Fruit fly (Drosophila melanogaster) whole organism, embryonic: ENCODE data around the gene CG17572.

Experiments
- Atf6 ChIP-seq: fragments of 200-800 bp; sonication (Bioruptor generic); IDR thresholded peaks from 2 replicates; pipeline ENCODE4 v1.3.6; 2022; ENCODE audit warnings: missing biosample characterization, missing genetic modification characterization
- CG11504 ChIP-seq: fragments of 200-800 bp; sonication (Bioruptor generic); optimal IDR thresholded peaks from 3 replicates; lab custom pipeline; 2019; ENCODE audit warnings: missing biosample characterization, mild to moderate bottlenecking, missing genetic modification characterization, moderate library complexity
- CG13296 ChIP-seq: fragments of 200-800 bp; sonication (Bioruptor generic); optimal IDR thresholded peaks from 3 replicates; lab custom pipeline; 2018; ENCODE audit warnings: missing biosample characterization, mild to moderate bottlenecking, missing genetic modification characterization
- CG13424 ChIP-seq: fragments of 200-800 bp; sonication (Bioruptor generic); optimal IDR thresholded peaks from 2 replicates; lab custom pipeline; 2019; ENCODE audit warnings: missing biosample characterization, mild to moderate bottlenecking, missing genetic modification characterization, moderate library complexity
- CG14014 ChIP-seq: fragments of 200-800 bp; sonication (Bioruptor generic); IDR thresholded peaks from 2 replicates; pipeline ENCODE4 v1.3.6; 2022; ENCODE audit warnings: missing biosample characterization, missing genetic modification characterization
- CG14441 ChIP-seq: fragments of 200-800 bp; sonication (Bioruptor generic); IDR thresholded peaks from 2 replicates; pipeline ENCODE4 v1.3.6; 2022; ENCODE audit warnings: missing biosample characterization, missing genetic modification characterization
- CG15601 ChIP-seq: fragments of 200-800 bp; sonication (Bioruptor generic); optimal IDR thresholded peaks from 3 replicates; lab custom pipeline; 2019; ENCODE audit warnings: missing biosample characterization, mild to moderate bottlenecking, missing genetic modification characterization, moderate library complexity
- CG17186 ChIP-seq: fragments of 200-800 bp; sonication (Bioruptor generic); optimal IDR thresholded peaks from 3 replicates; lab custom pipeline; 2017; ENCODE audit warnings: missing biosample characterization, missing genetic modification reagents, missing genetic modification characterization
- CG18011 ChIP-seq: fragments of 200-800 bp; sonication (Bioruptor generic); optimal IDR thresholded peaks from 2 replicates; lab custom pipeline; 2017; ENCODE audit warnings: missing biosample characterization, missing genetic modification characterization, mild to moderate bottlenecking, moderate library complexity, missing genotype
- CG2712 ChIP-seq: fragments of 200-800 bp; optimal IDR thresholded peaks from 3 replicates; lab custom pipeline; 2019; ENCODE audit warnings: missing biosample characterization, mild to moderate bottlenecking, missing genetic modification characterization, moderate library complexity
- CG2889 ChIP-seq: fragments of 200-800 bp; sonication (Bioruptor generic); IDR thresholded peaks from 3 replicates; pipeline ENCODE4 v1.3.6; 2022; ENCODE audit warnings: missing biosample characterization, missing genetic modification characterization
- CG3847 ChIP-seq: fragments of 200-800 bp; sonication (Bioruptor generic); IDR thresholded peaks from 2 replicates; pipeline ENCODE4 v1.3.6; 2022; ENCODE audit warnings: missing biosample characterization, missing genetic modification characterization
- CG4360 ChIP-seq: fragments of 200-800 bp; sonication (Bioruptor generic); IDR thresholded peaks from 2 replicates; pipeline ENCODE4 v1.3.6; 2022; ENCODE audit warnings: missing biosample characterization, missing genetic modification characterization
- CG4707 ChIP-seq: fragments of 200-800 bp; sonication (Bioruptor generic); optimal IDR thresholded peaks from 2 replicates; lab custom pipeline; 2018; ENCODE audit warnings: missing biosample characterization, mild to moderate bottlenecking, missing genetic modification characterization, moderate library complexity
- CG6175 ChIP-seq: fragments of 200-800 bp; sonication (Bioruptor generic); IDR thresholded peaks from 3 replicates; pipeline ENCODE4 v1.3.6; 2022; ENCODE audit warnings: missing biosample characterization, missing genetic modification characterization
- CG6254 ChIP-seq: fragments of 200-800 bp; sonication (Bioruptor generic); optimal IDR thresholded peaks from 3 replicates; lab custom pipeline; 2017; ENCODE audit warnings: mild to moderate bottlenecking, missing biosample characterization, missing genetic modification reagents, missing genetic modification characterization
- CG6654 ChIP-seq: fragments of 200-800 bp; sonication (Bioruptor generic); optimal IDR thresholded peaks from 2 replicates; lab custom pipeline; 2017; ENCODE audit warnings: missing biosample characterization, mild to moderate bottlenecking, missing genetic modification characterization
- CG7271 ChIP-seq: fragments of 200-800 bp; sonication (Bioruptor generic); optimal IDR thresholded peaks from 2 replicates; lab custom pipeline; 2018; ENCODE audit warnings: missing biosample characterization, mild to moderate bottlenecking, missing genetic modification characterization, moderate library complexity
- CG8281 ChIP-seq: fragments of 200-800 bp; sonication (Bioruptor generic); optimal IDR thresholded peaks from 2 replicates; lab custom pipeline; 2018; ENCODE audit warnings: missing biosample characterization, mild to moderate bottlenecking, missing genetic modification characterization, moderate library complexity
- CHES-1-like ChIP-seq: fragments of 200-800 bp; sonication (Bioruptor generic); optimal IDR thresholded peaks from 2 replicates; lab custom pipeline; 2016; ENCODE audit warnings: missing biosample characterization, missing genetic modification characterization
- Camta ChIP-seq: fragments of 200-800 bp; sonication (Bioruptor generic); optimal IDR thresholded peaks from 2 replicates; lab custom pipeline; 2016; ENCODE audit warnings: missing biosample characterization, missing genetic modification characterization
- CkIIα-i1 ChIP-seq: fragments of 200-800 bp; sonication (Bioruptor generic); IDR thresholded peaks from 2 replicates; pipeline ENCODE4 v1.3.6; 2022; ENCODE audit warnings: missing biosample characterization, missing genetic modification characterization
- Dip2 ChIP-seq: fragments of 200-800 bp; sonication (Bioruptor generic); IDR thresholded peaks from 2 replicates; pipeline ENCODE4 v1.3.6; 2022; ENCODE audit warnings: missing biosample characterization, missing genetic modification characterization
- Doc2 ChIP-seq: fragments of 200-800 bp; sonication (Bioruptor generic); IDR thresholded peaks from 2 replicates; pipeline ENCODE4 v1.3.6; 2022; ENCODE audit warnings: missing biosample characterization, missing genetic modification characterization
- E2f2 ChIP-seq: fragments of 200-800 bp; sonication (Bioruptor generic); IDR thresholded peaks from 2 replicates; pipeline ENCODE4 v1.3.6; 2022; ENCODE audit warnings: missing biosample characterization, missing genetic modification characterization
- Gug ChIP-seq: fragments of 200-800 bp; sonication (Bioruptor generic); IDR thresholded peaks from 4 replicates; pipeline ENCODE4 v1.3.6; 2022; ENCODE audit warnings: missing biosample characterization, missing genetic modification characterization
- NfI ChIP-seq: fragments of 200-800 bp; sonication (Bioruptor generic); optimal IDR thresholded peaks from 3 replicates; lab custom pipeline; 2018; ENCODE audit warnings: missing biosample characterization, mild to moderate bottlenecking, missing genetic modification characterization, moderate library complexity
- Sry-β ChIP-seq: fragments of 200-800 bp; sonication (Bioruptor generic); optimal IDR thresholded peaks from 2 replicates; lab custom pipeline; 2018; ENCODE audit warnings: missing biosample characterization, mild to moderate bottlenecking, missing genetic modification characterization, moderate library complexity
- Tbp ChIP-seq: fragments of >200 bp; optimal IDR thresholded peaks from 2 replicates; lab custom pipeline; 2018; ENCODE audit warnings: missing biosample characterization, missing genetic modification characterization
- al ChIP-seq: fragments of 200-800 bp; sonication (Bioruptor generic); IDR thresholded peaks from 2 replicates; pipeline ENCODE4 v1.3.6; 2022; ENCODE audit warnings: missing biosample characterization, missing genetic modification characterization
- ase ChIP-seq: fragments of 200-800 bp; sonication (Bioruptor generic); IDR thresholded peaks from 3 replicates; pipeline ENCODE4 v1.3.6; 2022; ENCODE audit warnings: missing biosample characterization, missing genetic modification characterization
- bbx ChIP-seq: fragments of 200-800 bp; sonication (Bioruptor generic); IDR thresholded peaks from 2 replicates; pipeline ENCODE4 v1.3.6; 2022; ENCODE audit warnings: missing biosample characterization, missing genetic modification characterization; ENCODE audit not compliant: partially characterized antibody
- bigmax ChIP-seq: fragments of 200-800 bp; sonication (Bioruptor generic); optimal IDR thresholded peaks from 2 replicates; lab custom pipeline; 2018; ENCODE audit warnings: missing biosample characterization, mild to moderate bottlenecking, missing genetic modification characterization
- crc ChIP-seq: fragments of 200-800 bp; sonication (Bioruptor generic); optimal IDR thresholded peaks from 2 replicates; lab custom pipeline; 2016; ENCODE audit warnings: missing biosample characterization, missing genetic modification characterization
- crp ChIP-seq, 2 experiments: fragments of 200-800 bp; sonication (Bioruptor generic); optimal IDR thresholded peaks; 2 replicates in 1 of 2; 3 replicates in 1 of 2; lab custom pipeline; 2017; ENCODE audit warnings: missing biosample characterization in 2 of 2, missing genetic modification characterization in 2 of 2, mild to moderate bottlenecking in 1 of 2, moderate library complexity in 1 of 2
- dati ChIP-seq: fragments of 200-800 bp; sonication (Bioruptor generic); IDR thresholded peaks from 2 replicates; pipeline ENCODE4 v1.3.6; 2022; ENCODE audit warnings: missing biosample characterization, missing genetic modification characterization
- dm ChIP-seq: fragments of 200-800 bp; sonication (Bioruptor generic); optimal IDR thresholded peaks from 3 replicates; lab custom pipeline; 2016; ENCODE audit warnings: missing biosample characterization, missing genetic modification characterization
- dpn ChIP-seq, 2 experiments: fragments of 200-800 bp; sonication (Bioruptor generic); optimal IDR thresholded peaks; 3 replicates each; lab custom pipeline; 2016; ENCODE audit warnings: missing biosample characterization in 2 of 2, missing genetic modification characterization in 2 of 2
- exex ChIP-seq: fragments of 200-800 bp; sonication (Bioruptor generic); optimal IDR thresholded peaks from 4 replicates; lab custom pipeline; 2018; ENCODE audit warnings: missing biosample characterization, mild to moderate bottlenecking, missing genetic modification characterization, moderate library complexity
- gce ChIP-seq: fragments of 200-800 bp; sonication (Bioruptor generic); IDR thresholded peaks from 3 replicates; pipeline ENCODE4 v1.3.6; 2022; ENCODE audit warnings: missing biosample characterization, missing genetic modification characterization
- gfzf ChIP-seq: fragments of 200-800 bp; sonication (Bioruptor generic); optimal IDR thresholded peaks from 2 replicates; lab custom pipeline; 2016; ENCODE audit warnings: missing biosample characterization, mild to moderate bottlenecking, missing genetic modification characterization, moderate library complexity
- gro ChIP-seq: fragments of 200-800 bp; sonication (Bioruptor generic); optimal IDR thresholded peaks from 2 replicates; lab custom pipeline; 2016; ENCODE audit warnings: missing biosample characterization, missing genetic modification characterization
- h ChIP-seq: fragments of >200 bp; optimal IDR thresholded peaks from 2 replicates; lab custom pipeline; 2017
- jigr1 ChIP-seq: fragments of 200-800 bp; sonication (Bioruptor generic); IDR thresholded peaks from 3 replicates; pipeline ENCODE4 v1.3.6; 2022; ENCODE audit warnings: missing biosample characterization, missing genetic modification characterization
- lbe ChIP-seq: fragments of 200-800 bp; sonication (Bioruptor generic); optimal IDR thresholded peaks from 2 replicates; lab custom pipeline; 2016; ENCODE audit warnings: missing biosample characterization, mild to moderate bottlenecking, missing genetic modification characterization
- onecut ChIP-seq: fragments of 200-800 bp; sonication (Bioruptor generic); IDR thresholded peaks from 2 replicates; pipeline ENCODE4 v1.3.6; 2022; ENCODE audit warnings: missing biosample characterization, missing genetic modification characterization
- pros ChIP-seq: fragments of 200-800 bp; sonication (Bioruptor generic); optimal IDR thresholded peaks from 3 replicates; lab custom pipeline; 2019; ENCODE audit warnings: missing biosample characterization, mild to moderate bottlenecking, missing genetic modification characterization, moderate library complexity
- usp ChIP-seq: fragments of >200 bp; optimal IDR thresholded peaks from 2 replicates; lab custom pipeline; 2017; ENCODE audit warnings: missing biosample characterization, missing genetic modification characterization
- vvl ChIP-seq: fragments of 200-800 bp; sonication (Bioruptor generic); IDR thresholded peaks from 2 replicates; pipeline ENCODE4 v1.3.6; 2022; ENCODE audit warnings: missing biosample characterization, missing genetic modification characterization
- zfh1 ChIP-seq: fragments of 200-800 bp; sonication (Bioruptor generic); IDR thresholded peaks from 3 replicates; pipeline ENCODE4 v1.3.6; 2022; ENCODE audit warnings: missing biosample characterization, missing genetic modification characterization

CG17572 gene

dm6 chr2L:19023972-19024743 is 49.8 kb downstream of the CG17572 start (continued):
- peak; percentile 15 for TF ChIP-seq exex (tag; lab: Kevin White, UChicago)
- TF ChIP-seq CG7271 (tag; lab: Kevin White, UChicago) = no peak
- TF ChIP-seq bbx (GFP tag; lab: Robert Waterston, UW) = no peak
- TF ChIP-seq CG4707 (GFP tag; lab: Kevin White, UChicago) = peak; percentile 8
- peak; percentile 23 for TF ChIP-seq Camta
- no peak for TF ChIP-seq Dip2 (GFP tag; lab: Robert Waterston, UW)
- TF ChIP-seq al (GFP tag; lab: Robert Waterston, UW) = peak; percentile 23; the same call in 1 of the 2 replicates
- no peak for TF ChIP-seq dati
- 0 out of 4 replicates have a peak, but pooled peaks have one; percentile 25 for TF ChIP-seq Gug (GFP tag; lab: Robert Waterston, UW)
- peak; percentile 23 for TF ChIP-seq CG6654 (GFP tag; lab: Kevin White, UChicago)
- no peak for TF ChIP-seq CHES-1-like (GFP tag; lab: Kevin White, UChicago)
- no peak for TF ChIP-seq CkIIα-i1 (GFP tag; lab: Robert Waterston, UW)
- peak; percentile 27 to 43 for TF ChIP-seq dpn (GFP tag; optimal IDR thresholded peaks at IDR 0.05; lab: Kevin White, UChicago)
- peak; percentile 87 for TF ChIP-seq CG13424
- TF ChIP-seq Sry-β = no peak
- peak; percentile 70 for TF ChIP-seq Atf6 (GFP tag; lab: Robert Waterston, UW)
- TF ChIP-seq E2f2 (GFP tag; lab: Robert Waterston, UW) = peak; percentile 25; the same call in 1 of the 2 replicates
- no peak for TF ChIP-seq vvl (GFP tag; lab: Robert Waterston, UW)
- TF ChIP-seq gce (GFP tag; lab: Robert Waterston, UW) = no peak
- TF ChIP-seq CG3847 = 0 out of 2 replicates have a peak, but pooled peaks have one; percentile 9
- no peak for TF ChIP-seq bigmax (GFP tag; lab: Kevin White, UChicago)
- TF ChIP-seq CG8281 (tag; lab: Kevin White, UChicago) = peak; percentile 19
- TF ChIP-seq CG2889 (GFP tag; lab: Robert Waterston, UW) = no peak
- no peak for TF ChIP-seq crc
- TF ChIP-seq gfzf (GFP tag; lab: Kevin White, UChicago) = no peak
- no peak for TF ChIP-seq CG14441
- TF ChIP-seq Tbp (GFP tag; lab: Kevin White, UChicago) = no peak
- peak; percentile 58; the same call in 1 of the 2 replicates for TF ChIP-seq CG14014 (GFP tag; lab: Robert Waterston, UW)
- TF ChIP-seq CG17186 (GFP tag; lab: Kevin White, UChicago) = no peak
- TF ChIP-seq usp = no peak
- peak; percentile 72 for TF ChIP-seq CG15601 (tag; lab: Kevin White, UChicago)
- TF ChIP-seq h = no peak
- peak; percentile 19 for TF ChIP-seq CG18011 (GFP tag; lab: Kevin White, UChicago)
- no peak for TF ChIP-seq jigr1 (GFP tag; lab: Robert Waterston, UW)
- peak; percentile 71 for TF ChIP-seq NfI
- TF ChIP-seq CG6254 (GFP tag; lab: Kevin White, UChicago) = peak; percentile 4
- TF ChIP-seq lbe (GFP tag; lab: Kevin White, UChicago) = no peak
- TF ChIP-seq pros = no peak
- TF ChIP-seq CG6175 = no peak
- no peak for TF ChIP-seq ase (GFP tag; lab: Robert Waterston, UW)
- TF ChIP-seq onecut (GFP tag; lab: Robert Waterston, UW) = peak; percentile 55
- peak; percentile 78 for TF ChIP-seq CG2712
- no peak for TF ChIP-seq dm (GFP tag; lab: Kevin White, UChicago)
- TF ChIP-seq zfh1 (GFP tag; lab: Robert Waterston, UW) = 0 out of 3 replicates have a peak, but pooled peaks have one; percentile 32
- peak; percentile 89 for TF ChIP-seq CG11504 (tag; lab: Kevin White, UChicago)
- peak in 1 of 2 experiments; percentile 15 for TF ChIP-seq crp (GFP tag; optimal IDR thresholded peaks at IDR 0.05; lab: Kevin White, UChicago)
- no peak for TF ChIP-seq CG4360 (GFP tag; lab: Robert Waterston, UW)
- TF ChIP-seq CG13296 (GFP tag; lab: Kevin White, UChicago) = peak; percentile 85
- no peak for TF ChIP-seq Doc2 (GFP tag; lab: Robert Waterston, UW)
- no peak for TF ChIP-seq gro (GFP tag; lab: Kevin White, UChicago)
